Worm (Caenorhabditis elegans): ENCODE results near the gene ddx-23.

DNA sequence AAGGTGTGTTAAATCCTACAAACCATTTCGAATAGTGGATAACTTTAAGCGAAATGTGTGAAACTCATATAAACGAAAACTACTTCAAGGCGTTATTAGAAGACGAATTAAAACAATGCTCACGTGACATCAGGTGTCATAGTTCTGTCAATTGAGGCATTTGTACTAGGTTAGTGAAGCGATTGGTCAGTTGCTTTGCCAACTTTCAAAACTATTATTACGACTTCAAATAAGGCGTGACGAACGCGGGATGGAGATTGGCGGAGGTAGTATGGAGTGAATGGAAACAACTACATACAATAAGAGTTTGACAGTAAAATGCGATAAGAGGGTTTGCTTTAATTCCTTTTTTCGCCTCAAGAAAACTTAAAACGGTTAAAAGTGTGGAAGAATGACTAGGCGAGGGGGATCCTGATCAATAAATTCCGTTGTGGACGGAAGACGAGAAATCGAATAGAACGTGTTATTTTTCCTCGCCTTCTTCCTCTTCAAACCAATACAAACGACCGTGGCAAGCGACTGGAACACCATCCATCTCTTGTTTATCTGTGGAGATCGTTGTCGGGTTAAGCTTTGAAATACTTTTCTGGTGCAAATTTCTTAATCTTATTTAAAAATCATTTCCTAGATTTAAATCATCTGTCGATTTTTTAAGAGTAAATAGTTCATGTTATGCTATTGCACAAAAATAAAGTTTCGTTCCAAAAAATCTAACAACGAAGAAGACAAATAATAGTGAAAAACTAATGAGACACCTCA is 12.1 kb downstream of the ddx-23 start:
- no peak for TF ChIP-seq drap-1 (GFP tag; optimal IDR thresholded peaks at IDR 0.05)
- no peak for TF ChIP-seq lsy-2 (tag; optimal IDR thresholded peaks at IDR 0.05)
- no peak for TF ChIP-seq unc-39 (tag; optimal IDR thresholded peaks at IDR 0.05)
- TF ChIP-seq nhr-76 (tag; optimal IDR thresholded peaks at IDR 0.05), result no peak
- no peak for TF ChIP-seq ceh-43 (GFP tag; optimal IDR thresholded peaks at IDR 0.05)
- no peak for TF ChIP-seq ces-1 (GFP tag; optimal IDR thresholded peaks at IDR 0.05)
- no peak for TF ChIP-seq unc-120 (tag; optimal IDR thresholded peaks at IDR 0.05; ENCODE audit: poor library complexity, severe bottlenecking)
